Fruit fly (Drosophila melanogaster) whole organism, wandering third instar larva: Measurements from ENCODE around the gene Sodq.

ENCODE experiments used
- CG9705 ChIP-seq: fragments of 200-800 bp; sonication (Bioruptor generic); optimal IDR thresholded peaks from 2 replicates; lab custom pipeline; 2018; ENCODE audit warnings: missing biosample characterization, mild to moderate bottlenecking, missing genetic modification characterization
- CrebA ChIP-seq: fragments of 200-800 bp; sonication (Bioruptor generic); optimal IDR thresholded peaks from 2 replicates; lab custom pipeline; 2016; ENCODE audit warnings: missing biosample characterization, mild to moderate bottlenecking, missing genetic modification characterization, borderline replicate concordance
- Dfd ChIP-seq: fragments of >200 bp; optimal IDR thresholded peaks from 2 replicates; lab custom pipeline; 2017; ENCODE audit warnings: missing biosample characterization, missing genetic modification characterization
- HLH106 ChIP-seq: fragments of 200-800 bp; optimal IDR thresholded peaks from 3 replicates; lab custom pipeline; 2019; ENCODE audit warnings: missing biosample characterization, mild to moderate bottlenecking, missing genetic modification characterization, moderate library complexity
- Hnf4 ChIP-seq: fragments of 200-800 bp; sonication (Bioruptor generic); optimal IDR thresholded peaks from 2 replicates; lab custom pipeline; 2016; ENCODE audit warnings: missing biosample characterization, mild to moderate bottlenecking, missing genetic modification characterization
- Hr78 ChIP-seq: fragments of >200 bp; optimal IDR thresholded peaks from 2 replicates; lab custom pipeline; 2017; ENCODE audit warnings: missing biosample characterization, missing genetic modification characterization
- Hr83 ChIP-seq: fragments of 200-300 bp; sonication (Bioruptor generic); optimal IDR thresholded peaks from 2 replicates; lab custom pipeline; 2016; ENCODE audit warnings: missing biosample characterization, mild to moderate bottlenecking, missing genetic modification characterization, moderate library complexity; ENCODE audit not compliant: poor library complexity, severe bottlenecking
- Jra ChIP-seq: sonication (Bioruptor generic); optimal IDR thresholded peaks from 2 replicates; lab custom pipeline; 2016; ENCODE audit warnings: missing biosample characterization, missing genetic modification characterization
- Myc ChIP-seq: fragments of >200 bp; optimal IDR thresholded peaks from 2 replicates; lab custom pipeline; 2017
- N ChIP-seq: fragments of >200 bp; optimal IDR thresholded peaks from 2 replicates; lab custom pipeline; 2018; ENCODE audit warnings: missing biosample characterization, missing external identifiers, missing genetic modification characterization
- Rel ChIP-seq, 2 experiments: fragments of 200-800 bp; sonication (Bioruptor generic) in 1 of 2; optimal IDR thresholded peaks; 2 replicates in 1 of 2; 3 replicates in 1 of 2; lab custom pipeline; 2016 to 2019; ENCODE audit warnings: mild to moderate bottlenecking in 2 of 2, missing biosample characterization in 2 of 2, missing genetic modification characterization in 2 of 2, moderate library complexity in 1 of 2
- Vsx2 ChIP-seq: fragments of 200-300, 225-300 bp; sonication (Bioruptor generic); optimal IDR thresholded peaks from 2 replicates; lab custom pipeline; 2018; ENCODE audit warnings: missing biosample characterization, missing genetic modification characterization; ENCODE audit not compliant: partially characterized antibody
- br ChIP-seq: fragments of 200-800 bp; sonication (Bioruptor generic); optimal IDR thresholded peaks from 2 replicates; lab custom pipeline; 2016; ENCODE audit warnings: missing biosample characterization, missing genetic modification characterization
- dl ChIP-seq, 2 experiments: fragments of 175-275, 200-275 bp in 1 of 2; fragments of 200-275 bp in 1 of 2; sonication (Bioruptor generic); optimal IDR thresholded peaks; lab custom pipeline; 2018; ENCODE audit warnings: mild to moderate bottlenecking in 2 of 2, missing biosample characterization in 2 of 2, missing genetic modification characterization in 2 of 2, moderate library complexity in 2 of 2; ENCODE audit not compliant: partially characterized antibody in 2 of 2, insufficient read depth in 1 of 2
- foxo ChIP-seq, 2 experiments: fragments of 200-800 bp; sonication (Bioruptor generic); optimal IDR thresholded peaks; 2 replicates in 1 of 2; 3 replicates in 1 of 2; lab custom pipeline; 2016 to 2017; ENCODE audit warnings: missing biosample characterization in 2 of 2, missing genetic modification characterization in 2 of 2
- fru ChIP-seq: fragments of 200-800 bp; sonication (Bioruptor generic); optimal IDR thresholded peaks from 3 replicates; lab custom pipeline; 2016; ENCODE audit warnings: missing biosample characterization, mild to moderate bottlenecking, missing genetic modification characterization
- jim ChIP-seq: fragments of 175-275, 200-325 bp; sonication (Bioruptor generic); optimal IDR thresholded peaks from 2 replicates; lab custom pipeline; 2016; ENCODE audit warnings: missing biosample characterization, mild to moderate bottlenecking, missing genetic modification characterization
- psq ChIP-seq: fragments of 200-800 bp; sonication (Bioruptor generic); optimal IDR thresholded peaks from 3 replicates; lab custom pipeline; 2017; ENCODE audit warnings: missing biosample characterization, mild to moderate bottlenecking, missing genetic modification characterization, moderate library complexity
- rgr ChIP-seq: fragments of 200-800 bp; sonication (Bioruptor generic); optimal IDR thresholded peaks from 3 replicates; lab custom pipeline; 2016; ENCODE audit warnings: missing biosample characterization, mild to moderate bottlenecking, missing genetic modification characterization
- woc ChIP-seq: sonication (Bioruptor generic); optimal IDR thresholded peaks from 2 replicates; lab custom pipeline; 2016; ENCODE audit warnings: missing biosample characterization, mild to moderate bottlenecking, missing genetic modification characterization

Gene Sodq

DNA sequence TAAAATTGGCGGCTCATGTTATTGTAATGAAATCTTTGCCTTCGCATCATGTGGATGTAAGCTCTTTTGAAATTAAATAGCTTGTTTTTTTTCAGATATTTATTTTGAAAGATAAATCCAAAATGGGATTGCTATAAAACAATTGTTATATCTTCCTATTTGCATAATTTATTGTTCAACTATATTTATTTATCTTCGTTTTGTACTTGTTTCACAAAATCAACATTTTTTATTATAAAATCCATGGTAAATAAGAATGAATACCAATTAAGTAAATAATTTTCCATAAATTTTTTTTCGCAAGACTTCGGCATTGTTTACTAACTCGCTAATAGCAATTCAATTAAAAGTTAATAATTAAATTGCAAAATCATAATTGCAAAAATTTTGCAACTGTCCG lies 26.9 kb downstream of the Sodq start, which contains the start of gene CG14546:
Gene CG14546, minus strand, starts transcription at position 101 of the 400 bp plus-strand sequence.
- TF ChIP-seq rgr (GFP tag; lab: Kevin White, UChicago): no peak
- TF ChIP-seq Hr83 (GFP tag; lab: Kevin White, UChicago): no peak
- no peak for TF ChIP-seq jim (GFP tag; lab: Kevin White, UChicago)
- no peak for TF ChIP-seq Myc (lab: Kevin White, UChicago)
- TF ChIP-seq Hnf4 (GFP tag; lab: Kevin White, UChicago): no peak
- no peak for TF ChIP-seq br (GFP tag; lab: Kevin White, UChicago)
- TF ChIP-seq Rel (GFP tag; optimal IDR thresholded peaks at IDR 0.05; lab: Kevin White, UChicago): no peak
- TF ChIP-seq Rel (tag; optimal IDR thresholded peaks at IDR 0.05; lab: Kevin White, UChicago): no peak
- TF ChIP-seq Hr78 (GFP tag; lab: Kevin White, UChicago): no peak
- no peak for TF ChIP-seq CG9705 (GFP tag; lab: Kevin White, UChicago)
- TF ChIP-seq HLH106 (tag; lab: Kevin White, UChicago): no peak
- no peak for TF ChIP-seq CrebA
- TF ChIP-seq N (GFP tag; lab: Kevin White, UChicago): no peak
- TF ChIP-seq woc: no peak
- no peak for TF ChIP-seq dl (GFP tag; optimal IDR thresholded peaks at IDR 0.05; lab: Kevin White, UChicago; ENCODE audit: insufficient read depth in 1 of 2, partially characterized antibody in 2 of 2)
- TF ChIP-seq psq: no peak
- no peak for TF ChIP-seq Jra (GFP tag; lab: Kevin White, UChicago)
- TF ChIP-seq foxo (GFP tag; optimal IDR thresholded peaks at IDR 0.05; lab: Kevin White, UChicago): no peak
- TF ChIP-seq fru (GFP tag; lab: Kevin White, UChicago): no peak

DNA sequence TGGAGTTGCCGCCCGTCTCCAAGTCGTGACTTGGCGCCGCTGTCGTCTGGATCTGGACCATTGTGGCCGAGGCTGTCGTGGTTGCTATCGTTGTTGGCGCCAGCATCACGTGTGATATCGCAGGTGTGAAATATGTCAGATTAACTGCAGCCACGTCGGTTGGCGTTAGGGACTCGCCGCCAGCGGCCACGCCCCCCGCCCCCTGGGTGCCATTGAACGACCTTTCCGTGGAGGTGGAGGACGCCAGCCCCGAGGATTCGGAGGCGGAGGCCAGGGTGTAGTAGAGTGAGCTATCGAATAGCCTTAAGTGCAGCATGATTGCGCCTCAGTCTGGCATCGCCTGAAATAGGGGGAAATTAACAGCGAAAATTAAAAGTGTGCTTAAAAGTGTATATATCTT lies 45.7 kb downstream of the Sodq start:
- peak; percentile 54 for TF ChIP-seq Dfd
- no peak for TF ChIP-seq Vsx2
